Worm (Caenorhabditis elegans) whole organism, late embryonic: ENCODE results near the gene mcm-10.
A peak's percentile ranks its signal among the peaks of the same experiment; 100 is the strongest.

Source experiments
- T23F11.4 ChIP-seq: fragments of 200-800 bp; sonication (Bioruptor generic); optimal IDR thresholded peaks from 2 replicates; lab custom pipeline; 2018; ENCODE audit warnings: mild to moderate bottlenecking, missing genetic modification characterization, missing compliant biosample characterization
- gmeb-2 ChIP-seq: sonication (generic microtip); optimal IDR thresholded peaks from 2 replicates; lab custom pipeline; 2016; ENCODE audit warnings: missing genetic modification characterization, inconsistent platforms, missing compliant biosample characterization
- pqm-1 ChIP-seq: sonication (generic microtip); optimal IDR thresholded peaks from 2 replicates; lab custom pipeline; 2016; ENCODE audit warnings: missing genetic modification characterization, missing compliant biosample characterization

ce11 chrIII:11317164-11317620 is at the start of gene mcm-10:
- peak; percentile 43 for TF ChIP-seq T23F11.4
- peak; percentile 17 for TF ChIP-seq gmeb-2 (tag; lab: Kevin White, UChicago)
- peak; percentile 95 for TF ChIP-seq pqm-1
